Worm (Caenorhabditis elegans): ENCODE measurements around the gene unc-46.

unc-46 gene

DNA sequence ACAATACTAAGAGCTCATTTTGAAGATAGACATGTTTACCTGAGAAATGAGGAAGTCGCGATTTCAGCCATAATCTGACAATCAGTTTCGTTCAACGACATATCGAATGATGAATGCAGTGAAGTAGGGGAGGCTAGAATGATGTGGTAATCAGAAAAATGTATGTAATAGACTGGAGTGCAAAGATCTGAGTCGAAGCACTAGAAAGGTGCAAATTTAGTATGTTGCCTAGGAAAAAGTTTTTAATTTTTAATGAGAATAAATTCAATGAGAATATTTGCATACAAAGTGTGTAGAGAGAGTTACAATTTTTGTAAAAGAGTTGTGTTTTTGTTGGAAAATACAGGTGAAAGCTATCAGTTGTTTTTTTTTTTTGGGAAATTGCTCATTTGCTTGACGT is 6.1 kb upstream of the unc-46 start, which contains the start of gene srab-2:
Gene srab-2, minus strand, starts transcription at position 101 of the 400 bp plus-strand sequence.
- TF ChIP-seq egl-13 (tag; optimal IDR thresholded peaks at IDR 0.05) (no peak), nhr-71 (tag; optimal IDR thresholded peaks at IDR 0.05) (no peak), lin-35 (GFP tag; optimal IDR thresholded peaks at IDR 0.05) (no peak), nhr-90 (tag; optimal IDR thresholded peaks at IDR 0.05; ENCODE audit: poor library complexity) (no peak), fkh-8 (tag; optimal IDR thresholded peaks at IDR 0.05) (no peak), vab-15 (tag; optimal IDR thresholded peaks at IDR 0.05) (no peak), Y116A8C.19 (tag; optimal IDR thresholded peaks at IDR 0.05; ENCODE audit: borderline replicate concordance) (no peak), C16A3.4 (tag; optimal IDR thresholded peaks at IDR 0.05) (no peak), C04F5.9 (tag; optimal IDR thresholded peaks at IDR 0.05) (no peak), dsc-1 (tag; optimal IDR thresholded peaks at IDR 0.05) (no peak)

DNA sequence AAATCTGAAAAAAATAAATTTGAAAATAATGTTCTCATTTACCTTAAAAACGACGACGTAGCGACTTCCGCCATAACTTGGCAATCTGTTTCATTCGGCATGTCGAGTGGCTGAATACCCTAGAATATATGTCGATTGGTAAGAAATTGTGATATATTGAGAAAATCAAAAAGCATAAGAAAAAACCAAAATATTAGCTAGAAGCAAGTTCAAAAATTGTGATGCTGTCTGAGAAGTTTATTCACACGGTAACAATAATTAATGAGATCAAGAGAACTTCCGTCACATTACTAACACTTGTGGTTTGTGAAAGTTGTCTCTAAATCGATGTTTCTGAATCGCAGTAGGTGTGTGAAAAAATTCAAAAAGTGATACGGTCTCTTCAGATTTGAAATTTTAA is 3.2 kb upstream of the unc-46 start, which contains the start of gene srab-1:
Gene srab-1, minus strand, starts transcription at position 101 of the 400 bp plus-strand sequence.
- TF ChIP-seq nhr-12 (tag; optimal IDR thresholded peaks at IDR 0.05) (no peak), unc-30 (tag; optimal IDR thresholded peaks at IDR 0.05) (no peak), aly-2 (tag; optimal IDR thresholded peaks at IDR 0.05) (no peak), skn-1 (tag; optimal IDR thresholded peaks at IDR 0.05) (no peak), tlp-1 (tag; optimal IDR thresholded peaks at IDR 0.05) (no peak), nhr-85 (tag) (no peak), blmp-1 (tag; optimal IDR thresholded peaks at IDR 0.05) (no peak), C04F5.9 (tag; optimal IDR thresholded peaks at IDR 0.05) (no peak), lin-14 (GFP tag; optimal IDR thresholded peaks at IDR 0.05) (no peak), ztf-4 (tag; optimal IDR thresholded peaks at IDR 0.05) (no peak), vab-15 (tag; optimal IDR thresholded peaks at IDR 0.05) (no peak), lir-3 (tag; optimal IDR thresholded peaks at IDR 0.05; ENCODE audit: poor library complexity) (no peak), nhr-237 (tag; optimal IDR thresholded peaks at IDR 0.05) (no peak), pqm-1 (tag; optimal IDR thresholded peaks at IDR 0.05) (no peak), nhr-19 (GFP tag; conservative IDR thresholded peaks at IDR 0.05) (no peak)

DNA sequence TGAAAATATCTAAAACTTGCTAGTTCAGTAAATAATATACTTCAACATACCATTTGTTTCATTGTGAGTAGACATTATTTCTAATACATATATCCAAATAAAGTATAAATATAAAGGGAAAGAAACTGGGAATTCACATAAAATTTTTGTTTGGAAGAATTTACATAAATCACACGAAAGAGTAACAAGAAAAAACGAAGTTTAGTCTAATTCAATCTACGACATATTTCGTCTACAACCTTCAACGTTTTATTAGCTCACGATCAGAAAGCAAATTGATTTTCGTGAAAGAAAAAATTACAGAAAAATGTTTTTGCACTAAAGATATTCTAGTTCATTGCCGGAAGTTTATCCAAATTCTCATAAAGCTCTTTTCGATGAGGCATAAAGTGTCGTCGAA is 1.8 kb downstream of the unc-46 start, which contains the start of gene C04F5.2:
Gene C04F5.2, minus strand, starts transcription at position 101 of the 400 bp plus-strand sequence.
- TF ChIP-seq ztf-11 (tag; optimal IDR thresholded peaks at IDR 0.05) (no peak), nhr-85 (tag) (no peak)

DNA sequence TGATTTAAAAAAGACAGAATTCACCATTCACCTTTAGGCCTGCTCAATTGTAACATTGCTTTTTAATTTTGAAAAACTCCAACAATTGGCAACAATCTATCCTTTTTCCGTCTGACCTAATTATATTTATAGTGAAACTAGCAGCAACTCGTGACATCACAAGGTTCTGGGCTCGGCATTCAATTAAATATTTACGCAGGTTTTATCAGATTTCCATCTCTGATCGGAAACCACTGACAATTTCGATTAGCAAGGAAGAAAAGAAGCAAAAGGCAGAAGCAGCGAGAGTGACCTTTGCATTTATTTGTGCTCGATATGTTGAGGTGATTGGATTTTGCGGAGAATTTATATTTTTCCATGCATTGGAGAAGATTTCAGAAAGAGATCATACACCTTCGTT is 8.4 kb downstream of the unc-46 start:
- peak; percentile 18 for TF ChIP-seq nhr-47 (tag; optimal IDR thresholded peaks at IDR 0.05)
- TF ChIP-seq lin-14 (GFP tag; optimal IDR thresholded peaks at IDR 0.05) = peak; percentile 59
- peak; percentile 52 for TF ChIP-seq fkh-10 (GFP tag; optimal IDR thresholded peaks at IDR 0.05)
- no peak for TF ChIP-seq blmp-1 (tag; optimal IDR thresholded peaks at IDR 0.05)
- TF ChIP-seq zag-1 (tag; optimal IDR thresholded peaks at IDR 0.05) = no peak
- peak; percentile 3 for TF ChIP-seq fkh-8 (tag; optimal IDR thresholded peaks at IDR 0.05)
- no peak for TF ChIP-seq ets-5 (GFP tag; IDR thresholded peaks at IDR 0.05)
- TF ChIP-seq lsy-2 (tag; optimal IDR thresholded peaks at IDR 0.05) = peak in 1 of 2 experiments; percentile 2

DNA sequence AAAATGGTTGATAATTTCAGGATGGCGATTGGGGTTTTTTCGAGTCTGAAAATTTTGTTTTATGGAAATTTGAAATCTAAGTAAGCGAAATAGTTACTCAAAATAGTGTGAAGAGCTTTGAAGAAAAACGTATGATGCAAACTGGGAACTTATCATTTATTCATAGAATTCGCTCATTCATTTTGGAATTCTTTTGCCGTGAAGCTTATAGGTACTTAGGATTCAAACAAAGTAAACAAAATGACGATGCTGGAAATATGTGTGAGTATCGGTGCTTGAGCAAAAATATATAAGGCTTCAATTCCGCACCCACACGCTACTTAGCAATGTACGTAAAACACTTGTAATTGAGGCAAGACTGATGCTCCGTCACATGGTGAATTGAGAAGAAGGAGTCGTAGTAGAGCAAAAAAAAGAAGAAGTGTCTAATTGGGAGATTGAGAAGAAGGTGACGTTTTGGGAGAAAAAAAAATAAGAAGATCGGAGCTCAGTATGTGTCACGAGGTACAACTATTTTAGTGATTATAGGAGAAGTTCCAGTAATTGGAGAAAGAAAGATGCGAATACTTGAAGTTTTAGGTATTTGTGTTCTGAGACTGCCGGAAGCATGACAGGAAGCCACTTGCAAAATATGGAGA is 9.2 kb downstream of the unc-46 start, which contains the start of gene glb-32:
Gene glb-32, minus strand, starts transcription at position 51 of the 638 bp plus-strand sequence.
- TF ChIP-seq lin-15B (tag; optimal IDR thresholded peaks at IDR 0.05) (no peak), lir-3 (tag; optimal IDR thresholded peaks at IDR 0.05; ENCODE audit: poor library complexity) (no peak), mab-9 (GFP tag; IDR thresholded peaks at IDR 0.05) (no peak), sup-37 (GFP tag; optimal IDR thresholded peaks at IDR 0.05) (no peak), C34B4.2 (tag; optimal IDR thresholded peaks at IDR 0.05) (no peak), egl-13 (tag; optimal IDR thresholded peaks at IDR 0.05) (peak; percentile 80), dpl-1 (GFP tag; optimal IDR thresholded peaks at IDR 0.05) (no peak), unc-86 (tag; optimal IDR thresholded peaks at IDR 0.05) (peak; percentile 75), nhr-84 (tag; optimal IDR thresholded peaks at IDR 0.05) (no peak), lin-14 (GFP tag; optimal IDR thresholded peaks at IDR 0.05) (peak; percentile 71), nhr-47 (tag; optimal IDR thresholded peaks at IDR 0.05) (peak; percentile 24), nhr-71 (tag; optimal IDR thresholded peaks at IDR 0.05) (peak; percentile 48), skn-1 (tag; optimal IDR thresholded peaks at IDR 0.05) (no peak), unc-30 (tag; optimal IDR thresholded peaks at IDR 0.05) (no peak)

All from whole organism, L1 larva.